Fruit fly (Drosophila melanogaster): ENCODE data around the gene CG3699.

CG3699 gene

dm6 chrX:935049-935900, 12.0 kb downstream of the CG3699 start, which contains the start of gene TRAM (continued):
- TF ChIP-seq nmo (GFP tag; optimal IDR thresholded peaks at IDR 0.05) (peak; percentile 98), bab2 (GFP tag; optimal IDR thresholded peaks at IDR 0.05) (peak; percentile 99), CG4404 (GFP tag; IDR thresholded peaks at IDR 0.05) (peak; percentile 99), CG34376 (GFP tag; optimal IDR thresholded peaks at IDR 0.05) (peak; percentile 99), CG13424 (tag; optimal IDR thresholded peaks at IDR 0.05) (peak; percentile 98), Hmx (GFP tag; optimal IDR thresholded peaks at IDR 0.05) (peak; percentile 85), CG32532 (GFP tag; IDR thresholded peaks at IDR 0.05) (peak; percentile 100), Antp (GFP tag; optimal IDR thresholded peaks at IDR 0.05) (peak; percentile 99), scrt (GFP tag; optimal IDR thresholded peaks at IDR 0.05) (peak; percentile 94), cato (GFP tag; optimal IDR thresholded peaks at IDR 0.05; ENCODE audit: borderline replicate concordance) (peak; percentile 95), Atf6 (GFP tag; IDR thresholded peaks at IDR 0.05) (peak; percentile 99), tgo (GFP tag; IDR thresholded peaks at IDR 0.05) (peak; percentile 98), CG6791 (GFP tag; IDR thresholded peaks at IDR 0.05; ENCODE audit: partially characterized antibody) (peak; percentile 82), Mad (GFP tag; optimal IDR thresholded peaks at IDR 0.05) (peak; percentile 98), H15 (GFP tag; IDR thresholded peaks at IDR 0.05) (peak; percentile 99), mld (GFP tag; IDR thresholded peaks at IDR 0.05; ENCODE audit: partially characterized antibody) (peak; percentile 69; the same call in 1 of the 3 replicates), ash1 (GFP tag; optimal IDR thresholded peaks at IDR 0.05) (peak; percentile 93), shn (GFP tag; optimal IDR thresholded peaks at IDR 0.05) (peak; percentile 98), Mrtf (GFP tag; IDR thresholded peaks at IDR 0.05) (peak; percentile 99), Rx (GFP tag; IDR thresholded peaks at IDR 0.05) (peak; percentile 99), inv (GFP tag; IDR thresholded peaks at IDR 0.05; ENCODE audit: partially characterized antibody) (peak; percentile 74), Fer3 (tag; optimal IDR thresholded peaks at IDR 0.05) (peak; percentile 97), caup (GFP tag; optimal IDR thresholded peaks at IDR 0.05; ENCODE audit: severe bottlenecking) (peak; percentile 98), CG13775 (GFP tag; optimal IDR thresholded peaks at IDR 0.05) (peak; percentile 98), slp2 (GFP tag; optimal IDR thresholded peaks at IDR 0.05) (peak; percentile 98), CG9876 (GFP tag; optimal IDR thresholded peaks at IDR 0.05) (peak; percentile 98), Stat92E (GFP tag; optimal IDR thresholded peaks at IDR 0.05) (peak in 1 of 3 experiments; percentile 90), schlank (tag; optimal IDR thresholded peaks at IDR 0.05) (peak; percentile 97), CG13123 (GFP tag; optimal IDR thresholded peaks at IDR 0.05) (peak; percentile 96), ERR (GFP tag; optimal IDR thresholded peaks at IDR 0.05) (peak; percentile 95), CG6813 (GFP tag; optimal IDR thresholded peaks at IDR 0.05) (peak; percentile 96), corto (GFP tag; optimal IDR thresholded peaks at IDR 0.05) (no peak), Deaf1 (tag; optimal IDR thresholded peaks at IDR 0.05) (peak; percentile 76), Awh (GFP tag; IDR thresholded peaks at IDR 0.05) (peak; percentile 99), lbe (GFP tag; optimal IDR thresholded peaks at IDR 0.05) (peak; percentile 94), Taf1 (GFP tag; IDR thresholded peaks at IDR 0.05) (peak; percentile 97), crp (GFP tag; optimal IDR thresholded peaks at IDR 0.05) (peak in 1 of 2 experiments; percentile 76), nau (GFP tag; optimal IDR thresholded peaks at IDR 0.05) (peak; percentile 95), knrl (GFP tag; IDR thresholded peaks at IDR 0.05; ENCODE audit: partially characterized antibody) (peak; percentile 89), ham (GFP tag; IDR thresholded peaks at IDR 0.05) (peak; percentile 98), ftz-f1 (GFP tag; optimal IDR thresholded peaks at IDR 0.05) (peak; percentile 78), MESR4 (GFP tag; optimal IDR thresholded peaks at IDR 0.05) (peak; percentile 67), p53 (GFP tag; optimal IDR thresholded peaks at IDR 0.05) (peak; percentile 95), kni (GFP tag; optimal IDR thresholded peaks at IDR 0.05) (peak; percentile 97), CG11723 (GFP tag; optimal IDR thresholded peaks at IDR 0.05) (peak; percentile 99), tup (GFP tag; optimal IDR thresholded peaks at IDR 0.05) (peak; percentile 95), CG6272 (GFP tag; IDR thresholded peaks at IDR 0.05) (peak; percentile 98)

Data from whole organism, embryonic.